Fruit fly (Drosophila melanogaster) whole organism, embryonic: Measurements from ENCODE around the gene Pka-C3.

Experiments
- Atf3 ChIP-seq: fragments of 200-800 bp; sonication (Bioruptor generic); optimal IDR thresholded peaks from 3 replicates; lab custom pipeline; 2016; ENCODE audit warnings: missing biosample characterization, missing genetic modification characterization
- Atf6 ChIP-seq: fragments of 200-800 bp; sonication (Bioruptor generic); IDR thresholded peaks from 2 replicates; pipeline ENCODE4 v1.3.6; 2022; ENCODE audit warnings: missing biosample characterization, missing genetic modification characterization
- Awh ChIP-seq: fragments of 200-800 bp; sonication (Bioruptor generic); IDR thresholded peaks from 2 replicates; pipeline ENCODE4, ENCODE4 v1.3.6; 2022; ENCODE audit warnings: missing biosample characterization, missing genetic modification characterization
- Bgb ChIP-seq: fragments of 200-800 bp; sonication (Bioruptor generic); IDR thresholded peaks from 2 replicates; pipeline ENCODE4 v1.3.6; 2022; ENCODE audit warnings: missing biosample characterization, missing genetic modification characterization; ENCODE audit not compliant: partially characterized antibody
- CG1024 ChIP-seq: fragments of 200-800 bp; sonication (Bioruptor generic); IDR thresholded peaks from 2 replicates; pipeline ENCODE4 v1.3.6; 2022; ENCODE audit warnings: missing biosample characterization, missing genetic modification characterization
- CG10431 ChIP-seq: fragments of 200-800 bp; sonication (Bioruptor generic); optimal IDR thresholded peaks from 3 replicates; lab custom pipeline; 2018; ENCODE audit warnings: missing biosample characterization, mild to moderate bottlenecking, missing genetic modification characterization
- CG10565 ChIP-seq: fragments of 200-800 bp; sonication (Bioruptor generic); optimal IDR thresholded peaks from 3 replicates; lab custom pipeline; 2016; ENCODE audit warnings: missing biosample characterization, mild to moderate bottlenecking, missing genetic modification characterization
- CG10959 ChIP-seq: fragments of 200-800 bp; sonication (Bioruptor generic); IDR thresholded peaks from 2 replicates; pipeline ENCODE4 v1.3.6; 2022; ENCODE audit warnings: missing biosample characterization, missing genetic modification characterization
- CG12769 ChIP-seq: fragments of 200-800 bp; sonication (Bioruptor generic); optimal IDR thresholded peaks from 2 replicates; lab custom pipeline; 2019; ENCODE audit warnings: missing biosample characterization, mild to moderate bottlenecking, missing genetic modification characterization, moderate library complexity
- CG15073 ChIP-seq: fragments of 200-800 bp; sonication (Bioruptor generic); optimal IDR thresholded peaks from 2 replicates; lab custom pipeline; 2016; ENCODE audit warnings: missing biosample characterization, missing genetic modification characterization
- CG16863 ChIP-seq: fragments of 200-800 bp; sonication (Bioruptor generic); optimal IDR thresholded peaks from 3 replicates; lab custom pipeline; 2016; ENCODE audit warnings: missing biosample characterization, missing genetic modification characterization
- CG17568 ChIP-seq: fragments of 200-800 bp; sonication (Bioruptor generic); optimal IDR thresholded peaks from 2 replicates; lab custom pipeline; 2018; ENCODE audit warnings: missing biosample characterization, mild to moderate bottlenecking, missing genetic modification characterization, moderate library complexity
- CG34224 ChIP-seq: fragments of 200-800 bp; sonication (Bioruptor generic); IDR thresholded peaks from 3 replicates; pipeline ENCODE4 v1.3.6; 2022; ENCODE audit warnings: missing biosample characterization, missing genetic modification characterization; ENCODE audit not compliant: partially characterized antibody
- CG4360 ChIP-seq: fragments of 200-800 bp; sonication (Bioruptor generic); IDR thresholded peaks from 2 replicates; pipeline ENCODE4 v1.3.6; 2022; ENCODE audit warnings: missing biosample characterization, missing genetic modification characterization
- CG4404 ChIP-seq: fragments of 200-800 bp; sonication (Bioruptor generic); IDR thresholded peaks from 2 replicates; pipeline ENCODE4 v1.3.6; 2022; ENCODE audit warnings: missing biosample characterization, missing genetic modification characterization
- CG7271 ChIP-seq: fragments of 200-800 bp; sonication (Bioruptor generic); optimal IDR thresholded peaks from 2 replicates; lab custom pipeline; 2018; ENCODE audit warnings: missing biosample characterization, mild to moderate bottlenecking, missing genetic modification characterization, moderate library complexity
- CG7357 ChIP-seq: fragments of 200-800 bp; sonication (Bioruptor generic); IDR thresholded peaks from 3 replicates; pipeline ENCODE4 v1.3.6; 2022; ENCODE audit warnings: missing biosample characterization, missing genetic modification characterization
- CG9609 ChIP-seq: fragments of 200-800 bp; sonication (Bioruptor generic); optimal IDR thresholded peaks from 3 replicates; lab custom pipeline; 2016; ENCODE audit warnings: missing biosample characterization, missing genetic modification characterization
- Dip2 ChIP-seq: fragments of 200-800 bp; sonication (Bioruptor generic); IDR thresholded peaks from 2 replicates; pipeline ENCODE4 v1.3.6; 2022; ENCODE audit warnings: missing biosample characterization, missing genetic modification characterization
- Dip3 ChIP-seq: fragments of 200-800 bp; sonication (Bioruptor generic); optimal IDR thresholded peaks from 3 replicates; lab custom pipeline; 2016; ENCODE audit warnings: missing biosample characterization, missing genetic modification characterization
- H2.0 ChIP-seq: fragments of 200-800 bp; sonication (Bioruptor generic); IDR thresholded peaks from 2 replicates; pipeline ENCODE4 v1.3.6; 2022; ENCODE audit warnings: missing biosample characterization, missing genetic modification characterization
- HLH3B ChIP-seq: fragments of 200-800 bp; sonication (Bioruptor generic); IDR thresholded peaks from 2 replicates; pipeline ENCODE4 v1.3.6; 2022; ENCODE audit warnings: missing biosample characterization, missing genetic modification characterization
- Hr3 ChIP-seq: fragments of 200-800 bp; sonication (Bioruptor generic); optimal IDR thresholded peaks from 3 replicates; lab custom pipeline; 2016; ENCODE audit warnings: missing biosample characterization, missing genetic modification characterization
- Hr39 ChIP-seq: fragments of >200 bp; optimal IDR thresholded peaks from 2 replicates; lab custom pipeline; 2017
- Hr78 ChIP-seq, 2 experiments: fragments of 200-800 bp in 1 of 2; fragments of >200 bp in 1 of 2; sonication (Bioruptor generic) in 1 of 2; optimal IDR thresholded peaks; 2 replicates each; lab custom pipeline; 2017 to 2019; ENCODE audit warnings: missing biosample characterization in 2 of 2, missing genetic modification characterization in 2 of 2, mild to moderate bottlenecking in 1 of 2, moderate library complexity in 1 of 2
- Lpt ChIP-seq: fragments of >200 bp; optimal IDR thresholded peaks from 2 replicates; lab custom pipeline; 2018; ENCODE audit warnings: missing biosample characterization, missing genetic modification characterization
- Mad ChIP-seq: fragments of 200-800 bp; sonication (Bioruptor generic); optimal IDR thresholded peaks from 2 replicates; lab custom pipeline; 2016; ENCODE audit warnings: missing biosample characterization, missing genetic modification characterization
- Med ChIP-seq: fragments of 200-800 bp; sonication (Bioruptor generic); peaks from one replicate; lab custom pipeline; 2016; ENCODE audit warnings: missing biosample characterization, missing genetic modification characterization, mild to moderate bottlenecking, inconsistent platforms, moderate library complexity
- Mrtf ChIP-seq: fragments of 200-800 bp; sonication (Bioruptor generic); IDR thresholded peaks from 3 replicates; pipeline ENCODE4 v1.3.6; 2022; ENCODE audit warnings: missing biosample characterization, missing genetic modification characterization
- Neu2 ChIP-seq: fragments of 200-800 bp; sonication (Bioruptor generic); optimal IDR thresholded peaks from 3 replicates; lab custom pipeline; 2016; ENCODE audit warnings: missing biosample characterization, missing genetic modification characterization, borderline replicate concordance
- Ravus ChIP-seq: fragments of 200-800 bp; sonication (Bioruptor generic); IDR thresholded peaks from 2 replicates; pipeline ENCODE4 v1.3.6; 2022; ENCODE audit warnings: missing biosample characterization, missing genetic modification characterization
- Rx ChIP-seq: fragments of 200-800 bp; sonication (Bioruptor generic); IDR thresholded peaks from 2 replicates; pipeline ENCODE4 v1.3.6; 2022; ENCODE audit warnings: missing biosample characterization, missing genetic modification characterization
- ato ChIP-seq: fragments of 200-800 bp; sonication (Bioruptor generic); IDR thresholded peaks from 2 replicates; pipeline ENCODE4 v1.3.6; 2022; ENCODE audit warnings: missing biosample characterization, missing genetic modification characterization; ENCODE audit not compliant: partially characterized antibody
- cato ChIP-seq: fragments of 200-800 bp; sonication (Bioruptor generic); optimal IDR thresholded peaks from 2 replicates; lab custom pipeline; 2016; ENCODE audit warnings: missing biosample characterization, missing genetic modification characterization, borderline replicate concordance
- crol ChIP-seq: fragments of 200-800 bp; sonication (Bioruptor generic); IDR thresholded peaks from 2 replicates; pipeline ENCODE4 v1.3.6; 2022; ENCODE audit warnings: missing biosample characterization, missing genetic modification characterization
- dmrt11E ChIP-seq: fragments of 200-800 bp; sonication (Bioruptor generic); optimal IDR thresholded peaks from 3 replicates; lab custom pipeline; 2018; ENCODE audit warnings: missing biosample characterization, mild to moderate bottlenecking, missing genetic modification characterization, moderate library complexity
- dmrt99B ChIP-seq: fragments of 200-800 bp; sonication (Bioruptor generic); optimal IDR thresholded peaks from 2 replicates; lab custom pipeline; 2018; ENCODE audit warnings: missing biosample characterization, mild to moderate bottlenecking, missing genetic modification characterization, moderate library complexity
- eyg ChIP-seq: fragments of 200-800 bp; sonication (Bioruptor generic); optimal IDR thresholded peaks from 3 replicates; lab custom pipeline; 2016; ENCODE audit warnings: missing biosample characterization, missing genetic modification characterization
- fd64A ChIP-seq: fragments of 200-800 bp; sonication (Bioruptor generic); optimal IDR thresholded peaks from 3 replicates; lab custom pipeline; 2018; ENCODE audit warnings: missing biosample characterization, mild to moderate bottlenecking, missing genetic modification characterization
- gsb-n ChIP-seq: fragments of 200-800 bp; sonication (Bioruptor generic); optimal IDR thresholded peaks from 3 replicates; lab custom pipeline; 2018; ENCODE audit warnings: missing biosample characterization, mild to moderate bottlenecking, missing genetic modification characterization
- lmd ChIP-seq: fragments of 200-800 bp; sonication (Bioruptor generic); IDR thresholded peaks from 2 replicates; pipeline ENCODE4 v1.3.6; 2022; ENCODE audit warnings: missing biosample characterization, missing genetic modification characterization
- nau ChIP-seq: fragments of 200-800 bp; sonication (Bioruptor generic); optimal IDR thresholded peaks from 3 replicates; lab custom pipeline; 2017; ENCODE audit warnings: missing biosample characterization, mild to moderate bottlenecking, missing genetic modification characterization, missing genetic modification reagents
- phol ChIP-seq: fragments of 200-800 bp; sonication (Bioruptor generic); optimal IDR thresholded peaks from 3 replicates; lab custom pipeline; 2018; ENCODE audit warnings: missing biosample characterization, mild to moderate bottlenecking, missing genetic modification characterization, moderate library complexity
- salm ChIP-seq: fragments of 200-800 bp; sonication (Bioruptor generic); optimal IDR thresholded peaks from 2 replicates; lab custom pipeline; 2018; ENCODE audit warnings: missing biosample characterization, mild to moderate bottlenecking, missing genetic modification characterization
- sens-2 ChIP-seq: fragments of 200-800 bp; sonication (Bioruptor generic); IDR thresholded peaks from 2 replicates; pipeline ENCODE4 v1.3.6; 2022; ENCODE audit warnings: missing biosample characterization, missing genetic modification characterization
- sqz ChIP-seq: fragments of 200-800 bp; sonication (Bioruptor generic); optimal IDR thresholded peaks from 3 replicates; lab custom pipeline; 2018; ENCODE audit warnings: missing biosample characterization, mild to moderate bottlenecking, missing genetic modification characterization
- ssp ChIP-seq: fragments of 200-800 bp; sonication (Bioruptor generic); IDR thresholded peaks from 2 replicates; pipeline ENCODE4 v1.3.6; 2022; ENCODE audit warnings: missing biosample characterization, missing genetic modification characterization
- stwl ChIP-seq: fragments of 200-800 bp; sonication (Bioruptor generic); optimal IDR thresholded peaks from 3 replicates; lab custom pipeline; 2018; ENCODE audit warnings: missing biosample characterization, mild to moderate bottlenecking, missing genetic modification characterization, moderate library complexity
- tx ChIP-seq: fragments of 200-800 bp; sonication (Bioruptor generic); optimal IDR thresholded peaks from 2 replicates; lab custom pipeline; 2016; ENCODE audit warnings: missing biosample characterization, missing genetic modification characterization
- zfh2 ChIP-seq: fragments of 200-800 bp; sonication (Bioruptor generic); optimal IDR thresholded peaks from 2 replicates; lab custom pipeline; 2016; ENCODE audit warnings: missing biosample characterization, missing genetic modification characterization

Pka-C3 gene

dm6 chr3L:15924811-15925437, 29.7 kb downstream of the Pka-C3 start, which contains the start of gene sff (continued):
- TF ChIP-seq CG15073 (GFP tag; lab: Kevin White, UChicago) = no peak
- peak; percentile 94 for TF ChIP-seq dmrt11E (tag; lab: Kevin White, UChicago)
- 0 out of 3 replicates have a peak, but pooled peaks have one; percentile 13 for TF ChIP-seq CG34224 (GFP tag; lab: Robert Waterston, UW)
- TF ChIP-seq crol (GFP tag; lab: Robert Waterston, UW) = peak; percentile 31; the same call in 1 of the 2 replicates
- TF ChIP-seq phol = peak; percentile 93
- peak; percentile 67 for TF ChIP-seq Atf3
- TF ChIP-seq dmrt99B (tag; lab: Kevin White, UChicago) = peak; percentile 84
- TF ChIP-seq H2.0 (GFP tag; lab: Robert Waterston, UW) = peak; percentile 76
- TF ChIP-seq CG7357 (GFP tag; lab: Robert Waterston, UW) = peak; percentile 80
- peak; percentile 91 for TF ChIP-seq CG4360
- peak; percentile 75 for TF ChIP-seq ssp
- no peak for TF ChIP-seq Neu2 (GFP tag; lab: Kevin White, UChicago)
- TF ChIP-seq CG4404 (GFP tag; lab: Robert Waterston, UW) = peak; percentile 89
- TF ChIP-seq Hr3 = peak; percentile 89
- peak; percentile 72 for TF ChIP-seq CG16863
- peak; percentile 80 for TF ChIP-seq nau (GFP tag; lab: Kevin White, UChicago)
- no peak for TF ChIP-seq Lpt
- peak; percentile 75 for TF ChIP-seq CG17568 (GFP tag; lab: Kevin White, UChicago)
- peak; percentile 91 for TF ChIP-seq lmd (GFP tag; lab: Robert Waterston, UW)
- peak; percentile 82 for TF ChIP-seq CG1024 (GFP tag; lab: Robert Waterston, UW)
- peak; percentile 88 for TF ChIP-seq cato (GFP tag; lab: Kevin White, UChicago)
- peak; percentile 71 for TF ChIP-seq CG9609 (GFP tag; lab: Kevin White, UChicago)
- TF ChIP-seq CG10565 (GFP tag; lab: Kevin White, UChicago) = no peak
- TF ChIP-seq Atf6 (GFP tag; lab: Robert Waterston, UW) = peak; percentile 72
- peak; percentile 79 for TF ChIP-seq sens-2 (GFP tag; lab: Robert Waterston, UW)
- peak; percentile 95 for TF ChIP-seq Med (GFP tag; lab: Kevin White, UChicago)
- peak; percentile 87 for TF ChIP-seq Rx
- TF ChIP-seq Ravus (GFP tag; lab: Robert Waterston, UW) = peak; percentile 43
- no peak for TF ChIP-seq ato (GFP tag; lab: Robert Waterston, UW)
- peak; percentile 58 for TF ChIP-seq Mad
- TF ChIP-seq CG7271 = peak; percentile 33
- TF ChIP-seq tx (GFP tag; lab: Kevin White, UChicago) = peak; percentile 45
- TF ChIP-seq sqz (GFP tag; lab: Kevin White, UChicago) = peak; percentile 65
- peak; percentile 79 for TF ChIP-seq stwl (tag; lab: Kevin White, UChicago)
- peak; percentile 56 for TF ChIP-seq Dip3 (GFP tag; lab: Kevin White, UChicago)
- TF ChIP-seq CG12769 = peak; percentile 78
- TF ChIP-seq gsb-n (tag; lab: Kevin White, UChicago) = peak; percentile 73
- peak; percentile 25 for TF ChIP-seq CG10431
- TF ChIP-seq eyg = peak; percentile 43
- peak in 1 of 2 experiments; percentile 39 for TF ChIP-seq Hr78 (GFP tag; optimal IDR thresholded peaks at IDR 0.05; lab: Kevin White, UChicago)
- peak; percentile 24 for TF ChIP-seq zfh2
- TF ChIP-seq Dip2 (GFP tag; lab: Robert Waterston, UW) = no peak
- no peak for TF ChIP-seq Bgb (GFP tag; lab: Robert Waterston, UW)
- TF ChIP-seq Mrtf (GFP tag; lab: Robert Waterston, UW) = peak; percentile 75; the same call in 2 of the 3 replicates
- peak; percentile 84 for TF ChIP-seq Awh (GFP tag; lab: Robert Waterston, UW)
- TF ChIP-seq CG10959 (GFP tag; lab: Robert Waterston, UW) = peak; percentile 81
- TF ChIP-seq salm = peak; percentile 79
- TF ChIP-seq fd64A (GFP tag; lab: Kevin White, UChicago) = peak; percentile 77
- no peak for TF ChIP-seq Hr39 (lab: Kevin White, UChicago)
- peak; percentile 89 for TF ChIP-seq HLH3B
